Worm (Caenorhabditis elegans): ENCODE results near the gene K07E1.1.

K07E1.1 gene

ce11 chrII:4579920-4580474 is 29.1 kb downstream of the K07E1.1 start:
- TF ChIP-seq unc-98 (GFP tag; IDR thresholded peaks at IDR 0.05): no peak
- TF ChIP-seq fkh-4 (tag; optimal IDR thresholded peaks at IDR 0.05; ENCODE audit: borderline replicate concordance): no peak
- no peak for TF ChIP-seq lin-15B (tag; optimal IDR thresholded peaks at IDR 0.05)
- TF ChIP-seq pax-3 (tag; optimal IDR thresholded peaks at IDR 0.05): no peak
- no peak for TF ChIP-seq isw-1 (GFP tag; IDR thresholded peaks at IDR 0.05)
- TF ChIP-seq mef-2 (tag; optimal IDR thresholded peaks at IDR 0.05): no peak
- TF ChIP-seq sup-37 (GFP tag; optimal IDR thresholded peaks at IDR 0.05): no peak

- no peak for TF ChIP-seq nhr-237 (tag; optimal IDR thresholded peaks at IDR 0.05)
- no peak for TF ChIP-seq lir-3 (tag; optimal IDR thresholded peaks at IDR 0.05; ENCODE audit: poor library complexity)
- no peak for TF ChIP-seq lin-15B (tag; optimal IDR thresholded peaks at IDR 0.05)
- TF ChIP-seq grh-1 (GFP tag; IDR thresholded peaks at IDR 0.05): no peak
- no peak for TF ChIP-seq blmp-1 (tag; optimal IDR thresholded peaks at IDR 0.05)
- TF ChIP-seq hpl-2 (GFP tag; optimal IDR thresholded peaks at IDR 0.05): no peak
- no peak for TF ChIP-seq elt-3 (tag; optimal IDR thresholded peaks at IDR 0.05)
- no peak for TF ChIP-seq aly-2 (tag; optimal IDR thresholded peaks at IDR 0.05)
- TF ChIP-seq unc-62 (GFP tag; optimal IDR thresholded peaks at IDR 0.05): no peak
These were observed 30.2 kb downstream of the K07E1.1 start for ce11 chrII:4581090-4581489.

- TF ChIP-seq zag-1 (tag; optimal IDR thresholded peaks at IDR 0.05) (no peak), nhr-85 (tag) (peak; percentile 69), efl-1 (optimal IDR thresholded peaks at IDR 0.05) (no peak), efl-1 (GFP tag; optimal IDR thresholded peaks at IDR 0.05 in 1 of 2) (peak in 1 of 2 experiments; percentile 52), lin-14 (GFP tag; optimal IDR thresholded peaks at IDR 0.05) (peak; percentile 28)
These were observed 32.5 kb downstream of the K07E1.1 start for ce11 chrII:4583203-4583912.

- no peak for TF ChIP-seq efl-1 (optimal IDR thresholded peaks at IDR 0.05)
- peak in 1 of 2 experiments; percentile 16 for TF ChIP-seq efl-1 (GFP tag; optimal IDR thresholded peaks at IDR 0.05 in 1 of 2)
- no peak for TF ChIP-seq nhr-90 (tag; optimal IDR thresholded peaks at IDR 0.05; ENCODE audit: poor library complexity)
- peak; percentile 39 for TF ChIP-seq lin-14 (GFP tag; optimal IDR thresholded peaks at IDR 0.05)
- no peak for TF ChIP-seq tlp-1 (tag; optimal IDR thresholded peaks at IDR 0.05)
- no peak for TF ChIP-seq lsy-2 (tag; optimal IDR thresholded peaks at IDR 0.05)
- no peak for TF ChIP-seq zag-1 (tag; optimal IDR thresholded peaks at IDR 0.05)
- TF ChIP-seq mab-9 (GFP tag; IDR thresholded peaks at IDR 0.05): no peak
- TF ChIP-seq nhr-28 (tag; optimal IDR thresholded peaks at IDR 0.05): no peak
- no peak for TF ChIP-seq nhr-237 (tag; optimal IDR thresholded peaks at IDR 0.05)
- no peak for TF ChIP-seq aly-2 (tag; optimal IDR thresholded peaks at IDR 0.05)
- no peak for TF ChIP-seq nhr-85 (tag)
- TF ChIP-seq pqm-1 (tag; optimal IDR thresholded peaks at IDR 0.05): no peak
- TF ChIP-seq nhr-71 (tag; optimal IDR thresholded peaks at IDR 0.05): no peak
- TF ChIP-seq ceh-90 (tag; optimal IDR thresholded peaks at IDR 0.05): no peak
- TF ChIP-seq ama-1 (optimal IDR thresholded peaks at IDR 0.05): no peak
These were observed 33.4 kb downstream of the K07E1.1 start for ce11 chrII:4584313-4584712.

ce11 chrII:4585327-4585726 is 34.4 kb downstream of the K07E1.1 start:
- no peak for TF ChIP-seq nhr-28 (tag; optimal IDR thresholded peaks at IDR 0.05)
- TF ChIP-seq rnt-1 (tag; optimal IDR thresholded peaks at IDR 0.05): no peak
- no peak for TF ChIP-seq lir-3 (tag; optimal IDR thresholded peaks at IDR 0.05; ENCODE audit: poor library complexity)
- TF ChIP-seq vab-15 (tag; optimal IDR thresholded peaks at IDR 0.05): no peak
- TF ChIP-seq fos-1 (tag; optimal IDR thresholded peaks at IDR 0.05): no peak
- TF ChIP-seq snu-23 (GFP tag; optimal IDR thresholded peaks at IDR 0.05): no peak
- no peak for TF ChIP-seq ceh-63 (GFP tag; optimal IDR thresholded peaks at IDR 0.05)
- no peak for TF ChIP-seq tlp-1 (tag; optimal IDR thresholded peaks at IDR 0.05)
